Fruit fly (Drosophila melanogaster): ENCODE results near the gene CG10026.
A peak's percentile ranks its signal among the peaks of the same experiment; 100 is the strongest.

The CG10026 gene

DNA sequence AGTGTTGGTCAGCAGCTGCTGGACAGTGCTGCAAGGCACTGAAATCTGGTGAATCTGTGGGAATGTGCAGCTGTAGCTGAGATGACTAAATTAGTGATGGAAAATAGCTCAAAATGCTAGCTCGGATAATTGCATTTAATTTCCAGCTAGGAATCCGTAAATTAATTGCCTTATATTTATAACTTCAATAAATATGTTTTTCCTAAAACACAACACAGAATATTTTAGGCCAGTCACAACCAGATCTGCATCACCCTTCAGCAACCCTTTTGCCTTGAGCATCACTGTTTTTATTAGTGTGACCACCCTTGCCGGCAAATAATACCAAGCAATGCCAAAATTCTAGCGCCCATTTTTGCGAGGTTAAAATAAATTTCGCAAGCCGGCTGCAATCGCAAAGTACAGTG is 9.3 kb upstream of the CG10026 start, which contains the start of gene Hs2st (continued):
- TF ChIP-seq CG11695 (GFP tag; IDR thresholded peaks at IDR 0.05) (peak; percentile 82), CG17568 (GFP tag; optimal IDR thresholded peaks at IDR 0.05) (no peak), HLH4C (GFP tag; IDR thresholded peaks at IDR 0.05; ENCODE audit: partially characterized antibody) (no peak), Dip3 (GFP tag; optimal IDR thresholded peaks at IDR 0.05) (peak; percentile 97), gsb (GFP tag; IDR thresholded peaks at IDR 0.05) (peak; percentile 68), Ada2b (GFP tag; IDR thresholded peaks at IDR 0.05) (peak; percentile 90), Med (GFP tag) (peak; percentile 99), CG2875 (GFP tag; optimal IDR thresholded peaks at IDR 0.05) (peak; percentile 81), Bdp1 (GFP tag; optimal IDR thresholded peaks at IDR 0.05) (peak; percentile 91), Usf (GFP tag; optimal IDR thresholded peaks at IDR 0.05) (peak; percentile 90), gcm (GFP tag; optimal IDR thresholded peaks at IDR 0.05) (no peak), CG8924 (tag; optimal IDR thresholded peaks at IDR 0.05) (peak; percentile 88), fd96Cb (tag; optimal IDR thresholded peaks at IDR 0.05) (peak; percentile 86), dpn (GFP tag; optimal IDR thresholded peaks at IDR 0.05) (peak; percentile 96 to 97), CG13775 (GFP tag; optimal IDR thresholded peaks at IDR 0.05) (peak; percentile 96), hbn (GFP tag; IDR thresholded peaks at IDR 0.05; ENCODE audit: partially characterized antibody) (no peak), aop (GFP tag; IDR thresholded peaks at IDR 0.05) (peak; percentile 80), Xbp1 (GFP tag; optimal IDR thresholded peaks at IDR 0.05) (peak; percentile 96), CG32532 (GFP tag; IDR thresholded peaks at IDR 0.05) (peak; percentile 95), knrl (GFP tag; IDR thresholded peaks at IDR 0.05; ENCODE audit: partially characterized antibody) (peak; percentile 59; the same call in 2 of the 3 replicates), caup (GFP tag; optimal IDR thresholded peaks at IDR 0.05; ENCODE audit: severe bottlenecking) (peak; percentile 92), hkb (optimal IDR thresholded peaks at IDR 0.05) (peak; percentile 97), hkb (GFP tag; IDR thresholded peaks at IDR 0.05) (peak; percentile 82), sd (tag; optimal IDR thresholded peaks at IDR 0.05) (peak; percentile 98), CG32772 (GFP tag; IDR thresholded peaks at IDR 0.05) (peak; percentile 95), CG10959 (GFP tag; IDR thresholded peaks at IDR 0.05) (peak; percentile 86), Hey (tag; optimal IDR thresholded peaks at IDR 0.05) (peak; percentile 77), CG1024 (GFP tag; IDR thresholded peaks at IDR 0.05) (peak; percentile 59; the same call in 1 of the 2 replicates), CG3838 (GFP tag; optimal IDR thresholded peaks at IDR 0.05) (peak; percentile 79), chm (GFP tag; IDR thresholded peaks at IDR 0.05) (peak; percentile 88), kni (GFP tag; optimal IDR thresholded peaks at IDR 0.05) (peak; percentile 76), CG12744 (GFP tag; optimal IDR thresholded peaks at IDR 0.05) (peak; percentile 92), CG3847 (GFP tag; IDR thresholded peaks at IDR 0.05) (peak; percentile 97), pum (GFP tag; optimal IDR thresholded peaks at IDR 0.05) (peak; percentile 96), NC2β (GFP tag; optimal IDR thresholded peaks at IDR 0.05) (peak; percentile 91), sima (GFP tag; optimal IDR thresholded peaks at IDR 0.05) (peak; percentile 79), sob (GFP tag; IDR thresholded peaks at IDR 0.05) (peak; percentile 96), C15 (GFP tag; IDR thresholded peaks at IDR 0.05) (peak; percentile 83; the same call in 2 of the 3 replicates), CG1603 (tag; optimal IDR thresholded peaks at IDR 0.05) (peak; percentile 96), pita (GFP tag; optimal IDR thresholded peaks at IDR 0.05) (no peak), Atf3 (GFP tag; optimal IDR thresholded peaks at IDR 0.05) (peak; percentile 94)
